Fruit fly (Drosophila melanogaster) whole organism, embryonic: ENCODE data around the gene Nse1.

Experiments used
- CG18011 ChIP-seq: fragments of 200-800 bp; sonication (Bioruptor generic); optimal IDR thresholded peaks from 2 replicates; lab custom pipeline; 2017; ENCODE audit warnings: missing biosample characterization, missing genetic modification characterization, mild to moderate bottlenecking, moderate library complexity, missing genotype
- CG30431 ChIP-seq: fragments of 200-800 bp; sonication (Bioruptor generic); optimal IDR thresholded peaks from 2 replicates; lab custom pipeline; 2017; ENCODE audit warnings: missing biosample characterization, missing genetic modification characterization
- CG6272 ChIP-seq: fragments of 200-800 bp; sonication (Bioruptor generic); IDR thresholded peaks from 2 replicates; pipeline ENCODE4 v1.3.6; 2022; ENCODE audit warnings: missing biosample characterization, missing genetic modification characterization
- Elba2 ChIP-seq: fragments of 200-800 bp; sonication (Bioruptor generic); optimal IDR thresholded peaks from 3 replicates; lab custom pipeline; 2016; ENCODE audit warnings: missing biosample characterization, missing genetic modification characterization
- Trl ChIP-seq, 3 experiments: fragments of >200 bp in 2 of 3; fragments of 200-800 bp in 1 of 3; sonication (Bioruptor generic) in 1 of 3; optimal IDR thresholded peaks; 2 replicates in 1 of 3; 3 replicates in 2 of 3; lab custom pipeline; 2016 to 2017; ENCODE audit warnings: missing biosample characterization in 1 of 3, missing genetic modification characterization in 1 of 3
- disco-r ChIP-seq: fragments of 200-800 bp; sonication (Bioruptor generic); optimal IDR thresholded peaks from 2 replicates; lab custom pipeline; 2016; ENCODE audit warnings: missing biosample characterization, missing genetic modification characterization
- fd64A ChIP-seq: fragments of 200-800 bp; sonication (Bioruptor generic); optimal IDR thresholded peaks from 3 replicates; lab custom pipeline; 2018; ENCODE audit warnings: missing biosample characterization, mild to moderate bottlenecking, missing genetic modification characterization
- usp ChIP-seq: fragments of >200 bp; optimal IDR thresholded peaks from 2 replicates; lab custom pipeline; 2017; ENCODE audit warnings: missing biosample characterization, missing genetic modification characterization

DNA sequence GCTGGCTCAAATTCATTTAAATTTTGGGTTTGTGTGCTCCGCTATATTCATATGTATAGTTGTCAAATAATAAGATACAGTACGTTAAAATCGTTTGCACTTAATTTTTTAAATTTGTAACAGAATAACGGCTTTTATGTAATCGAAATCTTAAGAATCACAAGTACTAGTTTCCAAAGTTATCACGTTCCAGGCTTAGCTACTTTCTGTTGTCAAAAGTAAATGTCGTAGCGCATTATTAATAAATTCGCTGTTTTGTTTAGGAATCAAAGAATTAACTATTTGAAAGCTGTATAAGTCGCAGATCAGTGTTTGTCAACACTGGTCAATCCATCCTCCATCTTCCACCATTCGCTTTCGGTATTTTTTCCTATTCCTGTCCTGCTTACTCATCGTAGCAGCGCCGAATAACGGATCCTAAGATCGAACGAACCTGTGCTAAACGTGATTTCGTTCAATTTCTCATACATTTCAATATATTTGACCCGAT is 13.8 kb downstream of the Nse1 start, which contains the start of the genes CG13771, CG34310 and cup:
- no peak for TF ChIP-seq fd64A
- TF ChIP-seq CG6272 (GFP tag; lab: Robert Waterston, UW) = no peak
- no peak for TF ChIP-seq CG18011 (GFP tag; lab: Kevin White, UChicago)
- TF ChIP-seq CG30431 (GFP tag; lab: Kevin White, UChicago) = no peak
- TF ChIP-seq usp (GFP tag; lab: Kevin White, UChicago) = no peak
- TF ChIP-seq Trl (optimal IDR thresholded peaks at IDR 0.05; lab: Kevin White, UChicago) = no peak
- TF ChIP-seq Trl (GFP tag; optimal IDR thresholded peaks at IDR 0.05; lab: Kevin White, UChicago) = no peak
- TF ChIP-seq disco-r = no peak
- no peak for TF ChIP-seq Elba2
